Fruit fly (Drosophila melanogaster) Kc167 (cell line): ENCODE measurements around the gene kat80.

Experiments
- Myc ChIP-seq: fragments of >200 bp; optimal IDR thresholded peaks from 2 replicates; lab custom pipeline; 2017; ENCODE audit warnings: missing external identifiers
- Sin3A ChIP-seq: fragments of >200 bp; optimal IDR thresholded peaks from 2 replicates; lab custom pipeline; 2018; ENCODE audit warnings: missing external identifiers
- h ChIP-seq: fragments of >200 bp; optimal IDR thresholded peaks from 3 replicates; lab custom pipeline; 2018; ENCODE audit warnings: missing external identifiers
- insv ChIP-seq: fragments of >200 bp; optimal IDR thresholded peaks from 3 replicates; lab custom pipeline; 2018; ENCODE audit warnings: missing external identifiers
- psq ChIP-seq: fragments of >200 bp; optimal IDR thresholded peaks from 2 replicates; lab custom pipeline; 2017; ENCODE audit warnings: missing external identifiers
- ttk ChIP-seq: sonication (Bioruptor generic); optimal IDR thresholded peaks from 2 replicates; lab custom pipeline; 2017; ENCODE audit warnings: missing external identifiers

The kat80 gene

dm6 chrX:16308953-16309352 is 33.0 kb upstream of the kat80 start:
- no peak for TF ChIP-seq Sin3A
- TF ChIP-seq h (lab: Kevin White, UChicago): no peak
- no peak for TF ChIP-seq psq (lab: Kevin White, UChicago)

- no peak for TF ChIP-seq Sin3A
Measured at dm6 chrX:16308310-16308918, 32.4 kb upstream of the kat80 start, which contains the start of gene Had1. Gene Had1 (minus strand): TSS chrX:16308667.

dm6 chrX:16303636-16304035 is 27.7 kb upstream of the kat80 start, which contains the start of gene CG3679:
Gene CG3679 (plus strand): TSS chrX:16303870.
- no peak for TF ChIP-seq psq (lab: Kevin White, UChicago)
- no peak for TF ChIP-seq Myc
- TF ChIP-seq ttk: no peak

- no peak for TF ChIP-seq ttk
- no peak for TF ChIP-seq Myc
- TF ChIP-seq psq (lab: Kevin White, UChicago): no peak
- no peak for TF ChIP-seq insv (lab: Kevin White, UChicago)
- TF ChIP-seq h (lab: Kevin White, UChicago): no peak
- TF ChIP-seq Sin3A: no peak
Measured at dm6 chrX:16297618-16298017, 21.6 kb upstream of the kat80 start, which contains the start of gene ERp44. Gene ERp44 (minus strand): TSS chrX:16297718.

- TF ChIP-seq insv (lab: Kevin White, UChicago) (no peak), Sin3A (no peak), psq (lab: Kevin White, UChicago) (no peak)
Measured at dm6 chrX:16296423-16297292, 20.7 kb upstream of the kat80 start, which contains the start of gene CG3632. Gene CG3632 (plus strand): TSS chrX:16296671.

dm6 chrX:16292646-16293045 is 16.7 kb upstream of the kat80 start:
- TF ChIP-seq psq (lab: Kevin White, UChicago): no peak
- no peak for TF ChIP-seq insv (lab: Kevin White, UChicago)
- TF ChIP-seq ttk: no peak
- no peak for TF ChIP-seq Sin3A
- no peak for TF ChIP-seq Myc
- no peak for TF ChIP-seq h (lab: Kevin White, UChicago)

- no peak for TF ChIP-seq h (lab: Kevin White, UChicago)
- TF ChIP-seq Sin3A: no peak
- no peak for TF ChIP-seq insv (lab: Kevin White, UChicago)
- TF ChIP-seq Myc: no peak
- no peak for TF ChIP-seq ttk
- no peak for TF ChIP-seq psq (lab: Kevin White, UChicago)
Measured at dm6 chrX:16288999-16289398, 13.0 kb upstream of the kat80 start.

- TF ChIP-seq insv (lab: Kevin White, UChicago): no peak
- TF ChIP-seq Myc: no peak
- TF ChIP-seq Sin3A: no peak
- TF ChIP-seq ttk: no peak
- no peak for TF ChIP-seq psq (lab: Kevin White, UChicago)
- TF ChIP-seq h (lab: Kevin White, UChicago): no peak
Measured at dm6 chrX:16288492-16288964, 12.5 kb upstream of the kat80 start, which contains the start of the genes CG32576 and caz. Gene CG32576 (minus strand): TSS chrX:16288533. Gene caz (plus strand): TSS chrX:16288810.

dm6 chrX:16286083-16286666 is 10.2 kb upstream of the kat80 start, which contains the start of gene UQCR-14:
Gene UQCR-14 (plus strand): TSS chrX:16286288.
- TF ChIP-seq ttk: no peak

- no peak for TF ChIP-seq Myc
- no peak for TF ChIP-seq insv (lab: Kevin White, UChicago)
Measured at dm6 chrX:16285186-16285585, 9.2 kb upstream of the kat80 start.

- TF ChIP-seq psq (lab: Kevin White, UChicago): no peak
- no peak for TF ChIP-seq Myc
- no peak for TF ChIP-seq insv (lab: Kevin White, UChicago)
Measured at dm6 chrX:16281717-16282529, 5.9 kb upstream of the kat80 start.

- no peak for TF ChIP-seq psq (lab: Kevin White, UChicago)
Measured at dm6 chrX:16281305-16281704, 5.3 kb upstream of the kat80 start.
